Worm (Caenorhabditis elegans) whole organism, L1 larva: ENCODE measurements around the gene mvk-1.

Source experiments
- C16A3.4 ChIP-seq: fragments of 150-350 bp; optimal IDR thresholded peaks from 2 replicates; lab custom pipeline; 2014; ENCODE audit warnings: missing biosample characterization, missing genetic modification characterization
- F16B12.6 ChIP-seq: fragments of 150-350 bp; optimal IDR thresholded peaks from 2 replicates; lab custom pipeline; 2014; ENCODE audit warnings: missing biosample characterization, missing genetic modification characterization
- ceh-63 ChIP-seq: fragments of 200-800 bp; sonication (Bioruptor generic); optimal IDR thresholded peaks from 2 replicates; lab custom pipeline; 2018; ENCODE audit warnings: mild to moderate bottlenecking, missing genetic modification characterization, missing compliant biosample characterization
- ceh-82 ChIP-seq, 3 experiments: fragments of 150-350 bp in 1 of 3; sonication (generic microtip) in 2 of 3; optimal IDR thresholded peaks; 2 replicates each; lab custom pipeline; 2014 to 2017; ENCODE audit warnings: missing biosample characterization in 3 of 3, missing genetic modification characterization in 3 of 3
- ceh-88 ChIP-seq: fragments of 200-800 bp; sonication (Bioruptor generic); IDR thresholded peaks from 2 replicates; pipeline ENCODE4 v1.3.6; 2022; ENCODE audit warnings: missing genetic modification characterization, missing compliant biosample characterization
- ceh-90 ChIP-seq: sonication (generic microtip); optimal IDR thresholded peaks from 2 replicates; lab custom pipeline; 2016; ENCODE audit warnings: missing genetic modification characterization, missing compliant biosample characterization
- ces-1 ChIP-seq: fragments of 150-350 bp; optimal IDR thresholded peaks from 2 replicates; lab custom pipeline; 2014; ENCODE audit warnings: missing biosample characterization, missing genetic modification reagents, missing genetic modification characterization
- dpl-1 ChIP-seq, 3 experiments: fragments of 150-350 bp in 2 of 3; sonication (generic microtip) in 1 of 3; optimal IDR thresholded peaks; 2 replicates each; lab custom pipeline; 2014 to 2017; ENCODE audit warnings: missing biosample characterization in 3 of 3, missing genetic modification characterization in 3 of 3, missing genetic modification reagents in 3 of 3
- egl-13 ChIP-seq: sonication (generic microtip); optimal IDR thresholded peaks from 2 replicates; lab custom pipeline; 2016; ENCODE audit warnings: missing genotype, missing genetic modification reagents, missing genetic modification characterization, missing compliant biosample characterization
- egl-27 ChIP-seq, 2 experiments: fragments of 150-350 bp in 1 of 2; sonication (generic microtip); optimal IDR thresholded peaks; 3 replicates each; lab custom pipeline; 2017 to 2018; ENCODE audit warnings: missing biosample characterization in 2 of 2, missing genetic modification characterization in 2 of 2, missing genetic modification reagents in 2 of 2
- elt-3 ChIP-seq, 6 experiments: fragments of 150-350 bp in 1 of 6; sonication (generic microtip); optimal IDR thresholded peaks; 2 replicates each; lab custom pipeline; 2017 to 2018; ENCODE audit warnings: missing biosample characterization in 6 of 6, missing genetic modification characterization in 6 of 6, inconsistent platforms in 1 of 6
- ets-5 ChIP-seq: fragments of 200-800 bp; sonication (Bioruptor generic); IDR thresholded peaks from 2 replicates; pipeline ENCODE4 v1.3.6; 2022; ENCODE audit warnings: missing genetic modification characterization, missing compliant biosample characterization
- fkh-10 ChIP-seq: sonication (generic microtip); optimal IDR thresholded peaks from 2 replicates; lab custom pipeline; 2017; ENCODE audit warnings: missing biosample characterization, missing genetic modification reagents, missing genetic modification characterization
- fkh-4 ChIP-seq: sonication (generic microtip); optimal IDR thresholded peaks from 2 replicates; lab custom pipeline; 2016; ENCODE audit warnings: missing compliant biosample characterization, missing genetic modification characterization, borderline replicate concordance
- fkh-8 ChIP-seq: sonication (generic microtip); optimal IDR thresholded peaks from 2 replicates; lab custom pipeline; 2016; ENCODE audit warnings: mild to moderate bottlenecking, missing genetic modification characterization, missing compliant biosample characterization
- fos-1 ChIP-seq: fragments of 150-350 bp; optimal IDR thresholded peaks from 2 replicates; lab custom pipeline; 2014; ENCODE audit warnings: missing biosample characterization, missing genetic modification characterization
- hpl-2 ChIP-seq: fragments of 150-350 bp; optimal IDR thresholded peaks from 2 replicates; lab custom pipeline; 2014; ENCODE audit warnings: missing biosample characterization, missing genetic modification reagents, missing genetic modification characterization
- irx-1 ChIP-seq: sonication (generic microtip); optimal IDR thresholded peaks from 2 replicates; lab custom pipeline; 2016; ENCODE audit warnings: missing genetic modification characterization, missing compliant biosample characterization
- isw-1 ChIP-seq: fragments of 200-800 bp; sonication (Bioruptor generic); IDR thresholded peaks from 2 replicates; pipeline ENCODE4 v1.3.6; 2022; ENCODE audit warnings: missing genetic modification characterization, missing compliant biosample characterization
- lin-13 ChIP-seq: fragments of 150-350 bp; optimal IDR thresholded peaks from 2 replicates; lab custom pipeline; 2014; ENCODE audit warnings: missing biosample characterization, missing genetic modification reagents, missing genetic modification characterization
- lin-14 ChIP-seq: fragments of 200-800 bp; sonication (Bioruptor generic); optimal IDR thresholded peaks from 2 replicates; lab custom pipeline; 2018; ENCODE audit warnings: mild to moderate bottlenecking, missing genetic modification characterization, moderate library complexity, missing compliant biosample characterization
- lsy-2 ChIP-seq, 2 experiments: fragments of 150-350 bp; optimal IDR thresholded peaks; 2 replicates each; lab custom pipeline; 2014; ENCODE audit warnings: missing biosample characterization in 2 of 2, missing genetic modification characterization in 2 of 2
- mdl-1 ChIP-seq, 2 experiments: fragments of 150-350 bp; optimal IDR thresholded peaks; 2 replicates each; lab custom pipeline; 2014 to 2017; ENCODE audit warnings: missing biosample characterization in 2 of 2, missing genetic modification characterization in 2 of 2, inconsistent platforms in 1 of 2
- mep-1 ChIP-seq: fragments of 150-350 bp; optimal IDR thresholded peaks from 2 replicates; lab custom pipeline; 2014; ENCODE audit warnings: missing biosample characterization, missing genetic modification characterization
- nhr-12 ChIP-seq: sonication (generic microtip); optimal IDR thresholded peaks from 2 replicates; lab custom pipeline; 2017; ENCODE audit warnings: missing biosample characterization, missing genetic modification characterization
- nhr-19 ChIP-seq: fragments of 200-800 bp; sonication (Bioruptor generic); conservative IDR thresholded peaks from 2 replicates; pipeline ENCODE4 v1.3.6; 2022; ENCODE audit warnings: missing genetic modification characterization, missing compliant biosample characterization
- nhr-20 ChIP-seq: sonication (generic microtip); optimal IDR thresholded peaks from 2 replicates; lab custom pipeline; 2016; ENCODE audit warnings: mild to moderate bottlenecking, missing genetic modification characterization, missing compliant biosample characterization
- nhr-237 ChIP-seq: fragments of 150-350 bp; optimal IDR thresholded peaks from 2 replicates; lab custom pipeline; 2014; ENCODE audit warnings: missing biosample characterization, missing genetic modification characterization
- nhr-47 ChIP-seq: sonication (generic microtip); optimal IDR thresholded peaks from 2 replicates; lab custom pipeline; 2016; ENCODE audit warnings: mild to moderate bottlenecking, missing genetic modification characterization, moderate library complexity, missing compliant biosample characterization
- nhr-71 ChIP-seq: sonication (generic microtip); optimal IDR thresholded peaks from 2 replicates; lab custom pipeline; 2016; ENCODE audit warnings: mild to moderate bottlenecking, missing genetic modification characterization, moderate library complexity, missing compliant biosample characterization
- nhr-90 ChIP-seq: sonication (generic microtip); optimal IDR thresholded peaks from 2 replicates; lab custom pipeline; 2016; ENCODE audit warnings: mild to moderate bottlenecking, missing genetic modification characterization, missing compliant biosample characterization; ENCODE audit not compliant: poor library complexity
- pax-3 ChIP-seq: fragments of 200-800 bp; sonication (Bioruptor generic); optimal IDR thresholded peaks from 2 replicates; lab custom pipeline; 2018; ENCODE audit warnings: mild to moderate bottlenecking, missing genetic modification characterization, moderate library complexity, missing compliant biosample characterization
- pqm-1 ChIP-seq: sonication (generic microtip); optimal IDR thresholded peaks from 3 replicates; lab custom pipeline; 2017; ENCODE audit warnings: missing biosample characterization, missing genetic modification characterization
- snpc-4 ChIP-seq: fragments of 150-350 bp; optimal IDR thresholded peaks from 2 replicates; lab custom pipeline; 2014; ENCODE audit warnings: missing biosample characterization, missing genetic modification characterization
- sptf-1 ChIP-seq: fragments of 150-350 bp; optimal IDR thresholded peaks from 2 replicates; lab custom pipeline; 2014; ENCODE audit warnings: missing biosample characterization, missing genetic modification characterization
- swsn-7 ChIP-seq: sonication (generic microtip); optimal IDR thresholded peaks from 2 replicates; lab custom pipeline; 2016; ENCODE audit warnings: missing genetic modification characterization, missing compliant biosample characterization
- tbx-2 ChIP-seq: sonication (generic microtip); optimal IDR thresholded peaks from 2 replicates; lab custom pipeline; 2016; ENCODE audit warnings: missing genetic modification characterization, missing compliant biosample characterization
- unc-86 ChIP-seq: sonication (generic microtip); optimal IDR thresholded peaks from 2 replicates; lab custom pipeline; 2016; ENCODE audit warnings: missing genetic modification characterization, missing compliant biosample characterization
- unc-98 ChIP-seq: fragments of 200-800 bp; sonication (Bioruptor generic); IDR thresholded peaks from 2 replicates; pipeline ENCODE4 v1.3.6; 2022; ENCODE audit warnings: missing genetic modification characterization, missing compliant biosample characterization
- vab-15 ChIP-seq: sonication (generic microtip); optimal IDR thresholded peaks from 2 replicates; lab custom pipeline; 2017; ENCODE audit warnings: missing genotype, mild to moderate bottlenecking, missing genetic modification characterization, missing compliant biosample characterization
- zag-1 ChIP-seq: fragments of 150-350 bp; optimal IDR thresholded peaks from 2 replicates; lab custom pipeline; 2014; ENCODE audit warnings: missing biosample characterization, missing genetic modification characterization
- zip-4 ChIP-seq: fragments of 200-800 bp; sonication (Bioruptor generic); optimal IDR thresholded peaks from 2 replicates; lab custom pipeline; 2018; ENCODE audit warnings: mild to moderate bottlenecking, missing genetic modification characterization, moderate library complexity, missing compliant biosample characterization
- ztf-4 ChIP-seq: fragments of 150-350 bp; optimal IDR thresholded peaks from 2 replicates; lab custom pipeline; 2014; ENCODE audit warnings: missing biosample characterization, missing genetic modification characterization

The mvk-1 gene

ce11 chrIII:6137431-6137830 is 1.4 kb upstream of the mvk-1 start (continued):
- TF ChIP-seq nhr-20 (tag; lab: Kevin White, UChicago) (peak; percentile 22), nhr-47 (tag; lab: Kevin White, UChicago) (peak; percentile 69), zip-4 (GFP tag; lab: Kevin White, UChicago) (peak; percentile 27), fos-1 (tag; lab: Kevin White, UChicago) (peak; percentile 5), vab-15 (no peak), F16B12.6 (tag; lab: Kevin White, UChicago) (no peak), fkh-8 (tag; lab: Kevin White, UChicago) (peak; percentile 69)

DNA sequence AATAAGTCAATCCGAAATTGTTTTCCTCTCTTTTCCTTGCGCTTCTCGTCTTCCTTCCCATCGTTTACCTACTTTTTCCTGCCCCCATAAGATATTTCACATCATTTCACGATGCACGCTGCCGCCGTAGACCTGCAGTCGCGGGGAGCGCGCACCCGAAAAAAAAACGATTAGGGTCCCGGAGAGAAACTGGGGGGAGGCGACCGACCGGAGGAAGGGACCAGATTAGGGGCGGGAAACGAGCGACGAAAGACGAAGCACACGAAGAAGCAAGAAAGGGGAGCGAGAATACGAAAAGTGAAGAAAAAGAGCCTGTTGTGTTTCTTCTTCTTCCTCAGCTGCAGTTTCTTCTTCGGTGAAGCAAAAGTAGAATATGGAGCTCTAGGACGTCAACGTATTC is 867 bp downstream of the mvk-1 start:
- no peak for TF ChIP-seq isw-1 (GFP tag; lab: Robert Waterston, UW)
- no peak for TF ChIP-seq hpl-2 (GFP tag; lab: Kevin White, UChicago)
- TF ChIP-seq ceh-90 (tag; lab: Kevin White, UChicago), result no peak
- TF ChIP-seq ceh-88, result no peak
- TF ChIP-seq zip-4 (GFP tag; lab: Kevin White, UChicago), result no peak
- TF ChIP-seq lin-13 (GFP tag; lab: Kevin White, UChicago), result no peak
- TF ChIP-seq F16B12.6 (tag; lab: Kevin White, UChicago), result no peak
- TF ChIP-seq nhr-19 (GFP tag; lab: Robert Waterston, UW), result no peak
- TF ChIP-seq egl-27 (tag; optimal IDR thresholded peaks at IDR 0.05; lab: Kevin White, UChicago), result no peak
- no peak for TF ChIP-seq C16A3.4
- TF ChIP-seq nhr-12 (tag; lab: Kevin White, UChicago), result no peak
- TF ChIP-seq mdl-1 (tag; optimal IDR thresholded peaks at IDR 0.05; lab: Kevin White, UChicago), result no peak
- peak; percentile 20 for TF ChIP-seq tbx-2 (tag; lab: Kevin White, UChicago)
- TF ChIP-seq ets-5, result no peak
- peak; percentile 15 for TF ChIP-seq nhr-71 (tag; lab: Kevin White, UChicago)
- TF ChIP-seq nhr-90 (tag; lab: Kevin White, UChicago), result no peak
- no peak for TF ChIP-seq sptf-1 (tag; lab: Kevin White, UChicago)
- peak; percentile 68 for TF ChIP-seq fkh-10 (GFP tag; lab: Kevin White, UChicago)
- TF ChIP-seq irx-1 (tag; lab: Kevin White, UChicago), result no peak
- no peak for TF ChIP-seq fkh-4 (tag; lab: Kevin White, UChicago)
- no peak for TF ChIP-seq egl-13 (tag; lab: Kevin White, UChicago)
- TF ChIP-seq ceh-82 (tag; optimal IDR thresholded peaks at IDR 0.05; lab: Kevin White, UChicago), result peak in 1 of 3 experiments; percentile 57
- TF ChIP-seq snpc-4 (tag; lab: Kevin White, UChicago), result no peak
- no peak for TF ChIP-seq fos-1 (tag; lab: Kevin White, UChicago)
- no peak for TF ChIP-seq mep-1 (tag; lab: Kevin White, UChicago)
- no peak for TF ChIP-seq pax-3 (tag; lab: Kevin White, UChicago)
- no peak for TF ChIP-seq elt-3 (tag; optimal IDR thresholded peaks at IDR 0.05; lab: Kevin White, UChicago)
- no peak for TF ChIP-seq unc-98
- TF ChIP-seq zag-1 (tag; lab: Kevin White, UChicago), result no peak
- TF ChIP-seq ces-1 (GFP tag; lab: Kevin White, UChicago), result no peak
- no peak for TF ChIP-seq ceh-63 (GFP tag; lab: Kevin White, UChicago)
- no peak for TF ChIP-seq unc-86 (tag; lab: Kevin White, UChicago)
- TF ChIP-seq ztf-4 (tag; lab: Kevin White, UChicago), result no peak
- peak; percentile 83 for TF ChIP-seq lin-14 (GFP tag; lab: Kevin White, UChicago)
- TF ChIP-seq pqm-1 (tag; lab: Kevin White, UChicago), result no peak
- no peak for TF ChIP-seq lsy-2 (tag; optimal IDR thresholded peaks at IDR 0.05; lab: Kevin White, UChicago)
- TF ChIP-seq dpl-1 (GFP tag; optimal IDR thresholded peaks at IDR 0.05; lab: Kevin White, UChicago), result no peak
- TF ChIP-seq nhr-237, result no peak
- TF ChIP-seq swsn-7 (tag; lab: Kevin White, UChicago), result peak; percentile 5
- TF ChIP-seq, all 84 proteins: peak for 6
